Worm (Caenorhabditis elegans) whole organism, L4 larva: Measurements from ENCODE around the gene pst-2.

Experiments used
- D1046.2 ChIP-seq: fragments of 200-800 bp; sonication (Bioruptor generic); IDR thresholded peaks from 2 replicates; pipeline ENCODE4 v1.3.6; 2022; ENCODE audit warnings: missing genetic modification characterization, missing compliant biosample characterization
- F37D6.2 ChIP-seq: sonication (generic microtip); optimal IDR thresholded peaks from 2 replicates; lab custom pipeline; 2016; ENCODE audit warnings: mild to moderate bottlenecking, missing genetic modification characterization, missing compliant biosample characterization
- F49E8.2 ChIP-seq: sonication (generic microtip); optimal IDR thresholded peaks from 2 replicates; lab custom pipeline; 2016; ENCODE audit warnings: missing compliant biosample characterization, mild to moderate bottlenecking, missing genetic modification characterization, borderline replicate concordance
- T26A8.4 ChIP-seq: fragments of 200-800 bp; sonication (Bioruptor generic); IDR thresholded peaks from 2 replicates; pipeline ENCODE4 v1.3.6; 2022; ENCODE audit warnings: missing genetic modification characterization, missing compliant biosample characterization
- Y5F2A.4 ChIP-seq: fragments of 200-800 bp; sonication (Bioruptor generic); optimal IDR thresholded peaks from 2 replicates; lab custom pipeline; 2018; ENCODE audit warnings: mild to moderate bottlenecking, missing genetic modification characterization, missing compliant biosample characterization
- aha-1 ChIP-seq: fragments of 150-350 bp; peaks from one replicate; lab custom pipeline; 2014; ENCODE audit warnings: missing biosample characterization, missing genetic modification characterization
- ama-1 ChIP-seq: fragments of 150-350 bp; optimal IDR thresholded peaks from 2 replicates; lab custom pipeline; 2014; ENCODE audit warnings: inconsistent platforms, mixed read lengths
- arid-1 ChIP-seq: fragments of 200-800 bp; sonication (Bioruptor generic); conservative IDR thresholded peaks from 2 replicates; pipeline ENCODE4 v1.3.6; 2022; ENCODE audit warnings: missing genetic modification reagents, missing genetic modification characterization, missing compliant biosample characterization
- ceh-28 ChIP-seq: fragments of 150-350 bp; optimal IDR thresholded peaks from 2 replicates; lab custom pipeline; 2014; ENCODE audit warnings: missing biosample characterization, missing genetic modification reagents, missing genetic modification characterization
- ceh-44 ChIP-seq: fragments of 200-800 bp; sonication (Bioruptor generic); IDR thresholded peaks from 2 replicates; pipeline ENCODE4 v1.3.6; 2022; ENCODE audit warnings: missing genetic modification reagents, missing genetic modification characterization, missing compliant biosample characterization
- ctbp-1 ChIP-seq: fragments of 200-800 bp; sonication (Bioruptor generic); IDR thresholded peaks from 2 replicates; pipeline ENCODE4 v1.3.6; 2022; ENCODE audit warnings: missing genetic modification reagents, missing genetic modification characterization, missing compliant biosample characterization
- daf-12 ChIP-seq: fragments of 150-350 bp; optimal IDR thresholded peaks from 2 replicates; lab custom pipeline; 2014; ENCODE audit warnings: missing biosample characterization, missing genetic modification reagents, missing genetic modification characterization
- daf-16 ChIP-seq, 3 experiments: sonication (generic microtip); optimal IDR thresholded peaks; 2 replicates each; lab custom pipeline; 2016 to 2017; ENCODE audit warnings: missing genetic modification characterization in 3 of 3, missing genetic modification reagents in 3 of 3, mild to moderate bottlenecking in 2 of 3, missing compliant biosample characterization in 2 of 3, missing biosample characterization in 1 of 3, moderate library complexity in 1 of 3
- dpl-1 ChIP-seq: fragments of 150-350 bp; optimal IDR thresholded peaks from 2 replicates; lab custom pipeline; 2014; ENCODE audit warnings: missing biosample characterization, missing genetic modification reagents, missing genetic modification characterization
- dve-1 ChIP-seq: sonication (generic microtip); optimal IDR thresholded peaks from 2 replicates; lab custom pipeline; 2017; ENCODE audit warnings: antibody characterized with exemption, mild to moderate bottlenecking, missing genetic modification characterization, missing compliant biosample characterization; ENCODE audit not compliant: insufficient read depth
- fkh-10 ChIP-seq: fragments of 150-350 bp; optimal IDR thresholded peaks from 2 replicates; lab custom pipeline; 2014; ENCODE audit warnings: missing biosample characterization, missing genetic modification reagents, missing genetic modification characterization
- hlh-11 ChIP-seq: fragments of 200-800 bp; sonication (Bioruptor generic); optimal IDR thresholded peaks from 2 replicates; lab custom pipeline; 2018; ENCODE audit warnings: mild to moderate bottlenecking, missing genetic modification characterization, missing compliant biosample characterization
- hlh-30 ChIP-seq: sonication (generic microtip); optimal IDR thresholded peaks from 2 replicates; lab custom pipeline; 2017; ENCODE audit warnings: antibody characterized with exemption, mild to moderate bottlenecking, missing genetic modification characterization, missing compliant biosample characterization; ENCODE audit not compliant: insufficient read depth
- hmg-1.1 ChIP-seq: fragments of 200-800 bp; sonication (Bioruptor generic); IDR thresholded peaks from 2 replicates; pipeline ENCODE4 v1.3.6; 2022; ENCODE audit warnings: missing genetic modification reagents, missing genetic modification characterization, missing compliant biosample characterization
- jun-1 ChIP-seq: fragments of 150-350 bp; optimal IDR thresholded peaks from 2 replicates; lab custom pipeline; 2014; ENCODE audit warnings: missing biosample characterization, missing genetic modification reagents, missing genetic modification characterization
- lin-1 ChIP-seq: fragments of 200-800 bp; sonication (Bioruptor generic); IDR thresholded peaks from 2 replicates; pipeline ENCODE4 v1.3.6; 2022; ENCODE audit warnings: missing genetic modification reagents, missing genetic modification characterization, missing compliant biosample characterization
- lin-38 ChIP-seq: fragments of 200-800 bp; sonication (Bioruptor generic); IDR thresholded peaks from 2 replicates; pipeline ENCODE4 v1.3.6; 2022; ENCODE audit warnings: missing genetic modification reagents, missing genetic modification characterization, missing compliant biosample characterization
- lir-3 ChIP-seq: sonication (generic microtip); optimal IDR thresholded peaks from 2 replicates; lab custom pipeline; 2016; ENCODE audit warnings: mild to moderate bottlenecking, missing genetic modification characterization, missing compliant biosample characterization
- lsy-2 ChIP-seq, 2 experiments: fragments of 150-350 bp in 1 of 2; sonication (generic microtip) in 1 of 2; optimal IDR thresholded peaks; 2 replicates each; lab custom pipeline; 2014 to 2017; ENCODE audit warnings: missing biosample characterization in 2 of 2, missing genetic modification characterization in 2 of 2
- mdl-1 ChIP-seq, 2 experiments: fragments of 150-350 bp in 1 of 2; sonication (generic microtip) in 1 of 2; optimal IDR thresholded peaks; 2 replicates each; lab custom pipeline; 2014 to 2017; ENCODE audit warnings: missing biosample characterization in 2 of 2, missing genetic modification characterization in 2 of 2
- mep-1 ChIP-seq: fragments of 150-350 bp; sonication (generic microtip); optimal IDR thresholded peaks from 3 replicates; lab custom pipeline; 2014; ENCODE audit warnings: missing biosample characterization, missing genetic modification characterization
- mes-2 ChIP-seq: sonication (generic microtip); optimal IDR thresholded peaks from 2 replicates; lab custom pipeline; 2016; ENCODE audit warnings: missing genotype, mild to moderate bottlenecking, missing genetic modification characterization, missing compliant biosample characterization; ENCODE audit not compliant: poor library complexity, severe bottlenecking
- nhr-11 ChIP-seq: fragments of 150-350 bp; optimal IDR thresholded peaks from 2 replicates; lab custom pipeline; 2014; ENCODE audit warnings: missing biosample characterization, missing genetic modification characterization
- nhr-25 ChIP-seq: sonication (generic microtip); optimal IDR thresholded peaks from 2 replicates; lab custom pipeline; 2017; ENCODE audit warnings: missing genetic modification characterization, mild to moderate bottlenecking, missing compliant biosample characterization, antibody characterized with exemption, moderate library complexity, borderline replicate concordance; ENCODE audit not compliant: insufficient read depth
- nhr-28 ChIP-seq: fragments of 150-350 bp; optimal IDR thresholded peaks from 2 replicates; lab custom pipeline; 2014; ENCODE audit warnings: missing biosample characterization, missing genetic modification characterization
- nhr-41 ChIP-seq: fragments of 200-800 bp; sonication (Bioruptor generic); IDR thresholded peaks from 2 replicates; pipeline ENCODE4 v1.3.6; 2022; ENCODE audit warnings: missing genetic modification reagents, missing genetic modification characterization, missing compliant biosample characterization
- nhr-42 ChIP-seq: fragments of 200-800 bp; sonication (Bioruptor generic); IDR thresholded peaks from 2 replicates; pipeline ENCODE4 v1.3.6; 2022; ENCODE audit warnings: missing genetic modification characterization, missing compliant biosample characterization
- nhr-77 ChIP-seq: fragments of 150-350 bp; optimal IDR thresholded peaks from 2 replicates; lab custom pipeline; 2014; ENCODE audit warnings: missing biosample characterization, missing genetic modification characterization
- php-3 ChIP-seq: fragments of 200-800 bp; sonication (Bioruptor generic); IDR thresholded peaks from 2 replicates; pipeline ENCODE4 v1.3.6; 2022; ENCODE audit warnings: missing genetic modification reagents, missing genetic modification characterization, missing compliant biosample characterization
- pqm-1 ChIP-seq: sonication (generic microtip); optimal IDR thresholded peaks from 2 replicates; lab custom pipeline; 2017; ENCODE audit warnings: missing biosample characterization, missing genetic modification characterization
- rbr-2 ChIP-seq: sonication (generic microtip); optimal IDR thresholded peaks from 2 replicates; lab custom pipeline; 2016; ENCODE audit warnings: missing genotype, missing genetic modification characterization, missing compliant biosample characterization
- set-16 ChIP-seq: fragments of 200-800 bp; sonication (Bioruptor generic); IDR thresholded peaks from 2 replicates; pipeline ENCODE4 v1.3.6; 2022; ENCODE audit warnings: missing genetic modification reagents, missing genetic modification characterization, missing compliant biosample characterization
- snpc-1.2 ChIP-seq: fragments of 200-800 bp; sonication (Bioruptor generic); IDR thresholded peaks from 2 replicates; pipeline ENCODE4 v1.3.6; 2022; ENCODE audit warnings: missing genetic modification reagents, missing genetic modification characterization, missing compliant biosample characterization
- unc-62 ChIP-seq, 3 experiments: fragments of 150-350 bp in 1 of 3; sonication (generic microtip); optimal IDR thresholded peaks in 2 of 3; peaks in 1 of 3; 1 replicate in 1 of 3; 2 replicates in 2 of 3; lab custom pipeline; 2014 to 2017; ENCODE audit warnings: missing biosample characterization in 3 of 3, missing genetic modification characterization in 3 of 3, missing genetic modification reagents in 3 of 3, missing genotype in 1 of 3
- zfp-2 ChIP-seq: sonication (generic microtip); optimal IDR thresholded peaks from 2 replicates; lab custom pipeline; 2016; ENCODE audit warnings: mild to moderate bottlenecking, missing genetic modification characterization, missing compliant biosample characterization
- zfp-3 ChIP-seq: fragments of 200-800 bp; sonication (Bioruptor generic); conservative IDR thresholded peaks from 2 replicates; pipeline ENCODE4 v1.3.6; 2022; ENCODE audit warnings: missing genetic modification reagents, missing genetic modification characterization, missing compliant biosample characterization
- zip-11 ChIP-seq: fragments of 200-800 bp; sonication (Bioruptor generic); IDR thresholded peaks from 2 replicates; pipeline ENCODE4 v1.3.6; 2022; ENCODE audit warnings: missing genetic modification characterization, missing compliant biosample characterization
- zip-2 ChIP-seq: fragments of 150-350 bp; optimal IDR thresholded peaks from 2 replicates; lab custom pipeline; 2014; ENCODE audit warnings: missing biosample characterization, missing genetic modification characterization

The pst-2 gene

DNA sequence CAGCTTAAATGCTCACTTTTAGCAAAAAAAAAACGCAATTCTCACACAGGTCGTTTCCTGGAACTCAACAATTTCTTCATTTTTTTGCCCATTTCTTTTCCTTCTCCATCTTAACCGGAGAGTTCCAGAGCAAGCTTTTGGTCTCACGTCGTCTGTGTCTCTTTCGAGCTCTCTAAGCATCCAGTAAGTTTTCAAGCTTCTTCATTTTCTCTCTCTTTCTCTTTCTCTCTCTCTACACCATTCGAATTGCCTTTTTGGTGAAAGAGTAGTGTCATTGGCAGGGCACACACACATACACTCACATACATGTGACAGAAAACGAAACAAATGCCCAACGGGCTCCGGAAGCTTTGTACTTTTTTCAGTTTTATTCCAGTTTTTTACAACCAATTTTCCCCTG is 40.3 kb upstream of the pst-2 start:
- TF ChIP-seq aha-1 (peak; percentile 59), mes-2 (tag; lab: Kevin White, UChicago) (peak; percentile 23), F49E8.2 (no peak), hlh-30 (tag; lab: Kevin White, UChicago) (peak; percentile 71), fkh-10 (GFP tag; lab: Kevin White, UChicago) (peak; percentile 1), arid-1 (GFP tag; lab: Robert Waterston, UW) (no peak), unc-62 (GFP tag; optimal IDR thresholded peaks at IDR 0.05 in 1 of 2; lab: Kevin White, UChicago) (peak in 1 of 2 experiments; percentile 47), unc-62 (tag; optimal IDR thresholded peaks at IDR 0.05; lab: Kevin White, UChicago) (no peak), F37D6.2 (tag; lab: Kevin White, UChicago) (peak; percentile 7), dve-1 (peak; percentile 10), nhr-11 (tag; lab: Kevin White, UChicago) (peak; percentile 66), php-3 (GFP tag; lab: Robert Waterston, UW) (no peak), ctbp-1 (GFP tag; lab: Robert Waterston, UW) (0 out of 2 replicates have a peak, but pooled peaks have one; percentile 22), lin-38 (GFP tag; lab: Robert Waterston, UW) (no peak), nhr-28 (tag; lab: Kevin White, UChicago) (peak; percentile 6), hmg-1.1 (0 out of 2 replicates have a peak, but pooled peaks have one; percentile 48), ceh-44 (no peak), mdl-1 (tag; optimal IDR thresholded peaks at IDR 0.05; lab: Kevin White, UChicago) (peak in 1 of 2 experiments; percentile 60), mep-1 (tag; lab: Kevin White, UChicago) (peak; percentile 44), lsy-2 (tag; optimal IDR thresholded peaks at IDR 0.05; lab: Kevin White, UChicago) (peak in 1 of 2 experiments; percentile 61)

DNA sequence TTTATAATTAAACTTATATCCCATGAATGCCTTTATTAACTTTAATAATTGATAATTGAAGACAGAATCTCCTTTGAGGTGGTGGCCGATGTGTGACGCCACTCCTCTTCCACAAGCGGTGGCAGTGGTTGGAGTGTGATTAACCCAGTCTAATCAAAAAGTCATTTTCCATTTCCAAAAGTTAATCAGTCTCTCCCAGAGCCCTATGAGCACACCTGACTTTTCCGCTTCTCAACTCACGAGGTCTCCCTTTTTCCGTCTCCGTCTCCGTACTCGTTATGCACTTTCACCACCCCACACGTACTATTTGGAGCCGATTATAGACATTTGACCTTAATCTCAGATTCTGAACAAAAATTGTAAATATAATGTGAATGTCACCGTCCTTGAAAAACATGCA is 37.5 kb upstream of the pst-2 start:
- peak in 1 of 2 experiments; percentile 70 for TF ChIP-seq unc-62 (GFP tag; optimal IDR thresholded peaks at IDR 0.05 in 1 of 2; lab: Kevin White, UChicago)
- no peak for TF ChIP-seq unc-62 (tag; optimal IDR thresholded peaks at IDR 0.05; lab: Kevin White, UChicago)
- peak; percentile 45 for TF ChIP-seq hlh-30 (tag; lab: Kevin White, UChicago)
- no peak for TF ChIP-seq fkh-10 (GFP tag; lab: Kevin White, UChicago)

DNA sequence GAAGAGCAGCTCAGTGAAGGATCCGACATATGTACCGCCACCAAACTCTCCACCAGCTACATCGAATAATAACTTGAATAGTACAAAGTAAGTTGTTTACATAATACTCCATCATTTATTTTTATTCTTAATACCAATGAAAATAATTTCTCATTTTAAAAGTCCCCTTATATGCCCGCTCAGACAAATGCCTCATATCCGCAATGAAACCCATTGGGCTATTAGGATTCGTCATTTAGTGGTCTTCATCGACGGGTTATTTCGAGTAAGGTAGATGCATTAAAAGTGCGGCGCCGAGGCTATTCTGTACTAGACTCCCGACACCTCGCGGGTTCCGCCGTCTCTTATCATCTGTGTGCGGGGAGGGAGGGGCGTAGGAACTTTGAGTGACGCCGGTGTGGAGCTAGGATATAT is 26.5 kb upstream of the pst-2 start:
- TF ChIP-seq php-3 (GFP tag; lab: Robert Waterston, UW) (peak; percentile 67), set-16 (GFP tag; lab: Robert Waterston, UW) (peak; percentile 20; the same call in 1 of the 2 replicates), T26A8.4 (GFP tag; lab: Robert Waterston, UW) (peak; percentile 72), rbr-2 (tag; lab: Kevin White, UChicago) (peak; percentile 32), F49E8.2 (peak; percentile 93), zip-2 (tag; lab: Kevin White, UChicago) (peak; percentile 9), ceh-28 (no peak), mdl-1 (tag; optimal IDR thresholded peaks at IDR 0.05; lab: Kevin White, UChicago) (no peak), snpc-1.2 (GFP tag; lab: Robert Waterston, UW) (peak; percentile 84), nhr-41 (GFP tag; lab: Robert Waterston, UW) (no peak), dpl-1 (GFP tag; lab: Kevin White, UChicago) (peak; percentile 21), daf-16 (GFP tag; optimal IDR thresholded peaks at IDR 0.05; lab: Kevin White, UChicago) (peak in 1 of 2 experiments; percentile 5), daf-16 (tag; optimal IDR thresholded peaks at IDR 0.05; lab: Kevin White, UChicago) (peak; percentile 63), zip-11 (no peak), zfp-3 (GFP tag; lab: Robert Waterston, UW) (no peak), lir-3 (tag; lab: Kevin White, UChicago) (no peak), nhr-25 (no peak), lin-1 (GFP tag; lab: Robert Waterston, UW) (0 out of 2 replicates have a peak, but pooled peaks have one; percentile 44), zfp-2 (tag; lab: Kevin White, UChicago) (no peak), nhr-77 (tag; lab: Kevin White, UChicago) (no peak), Y5F2A.4 (GFP tag; lab: Kevin White, UChicago) (no peak), nhr-42 (GFP tag; lab: Robert Waterston, UW) (0 out of 2 replicates have a peak, but pooled peaks have one; percentile 30), dve-1 (peak; percentile 60), mes-2 (tag; lab: Kevin White, UChicago) (peak; percentile 76), hlh-11 (tag; lab: Kevin White, UChicago) (peak; percentile 35), daf-12 (tag; lab: Kevin White, UChicago) (no peak), ctbp-1 (GFP tag; lab: Robert Waterston, UW) (0 out of 2 replicates have a peak, but pooled peaks have one; percentile 16), pqm-1 (tag; lab: Kevin White, UChicago) (peak; percentile 46), ceh-44 (no peak), arid-1 (GFP tag; lab: Robert Waterston, UW) (peak; percentile 33; the same call in 1 of the 2 replicates), hlh-30 (tag; lab: Kevin White, UChicago) (peak; percentile 27), ama-1 (lab: Kevin White, UChicago) (peak; percentile 88), D1046.2 (GFP tag; lab: Robert Waterston, UW) (no peak), jun-1 (tag; lab: Kevin White, UChicago) (no peak)
